Fruit fly (Drosophila melanogaster): Measurements from ENCODE around the gene spz.

Gene spz

DNA sequence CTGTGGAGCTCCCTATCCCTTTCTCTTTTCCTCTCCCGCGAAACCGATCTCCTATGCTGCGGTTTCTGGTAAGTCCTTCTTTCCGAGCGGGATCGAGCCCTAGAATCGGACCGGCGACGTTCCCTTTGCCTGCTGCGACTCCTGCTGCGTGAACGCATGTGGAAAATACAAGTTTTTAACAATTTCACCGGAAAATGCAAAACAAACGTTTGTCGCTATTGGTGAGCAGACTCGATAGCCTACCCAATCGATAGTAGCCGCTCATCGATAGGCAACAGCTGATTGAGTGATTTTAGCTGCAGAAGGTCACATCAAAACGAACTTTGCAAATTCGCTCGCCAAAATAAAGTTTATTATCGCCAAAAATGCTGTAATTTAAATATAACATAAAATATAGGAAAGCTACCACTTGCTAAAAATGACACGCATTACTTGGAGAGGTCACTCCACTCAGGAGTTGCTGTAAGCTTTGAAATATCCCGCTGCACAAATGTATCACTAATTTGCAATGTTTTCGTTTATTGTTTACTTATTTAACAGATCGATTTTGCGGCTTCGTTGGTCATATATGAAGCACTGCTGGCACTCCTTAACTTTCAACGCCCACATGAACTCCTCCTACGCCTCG lies 46.7 kb upstream of the spz start, which contains the start of the genes CG6066 and CG5880 (continued):
- peak; percentile 90 for TF ChIP-seq Dll (GFP tag; IDR thresholded peaks at IDR 0.05; ENCODE audit: partially characterized antibody)
- TF ChIP-seq yki (optimal IDR thresholded peaks at IDR 0.05) = no peak
- TF ChIP-seq Dref (GFP tag; IDR thresholded peaks at IDR 0.05) = peak; percentile 85
- TF ChIP-seq BEAF-32 (GFP tag; optimal IDR thresholded peaks at IDR 0.05) = peak; percentile 83
- TF ChIP-seq Usf (GFP tag; optimal IDR thresholded peaks at IDR 0.05) = no peak
- TF ChIP-seq otp (GFP tag; IDR thresholded peaks at IDR 0.05) = no peak
- TF ChIP-seq Atf-2 (GFP tag; optimal IDR thresholded peaks at IDR 0.05) = no peak
- no peak for TF ChIP-seq esg (GFP tag; conservative IDR thresholded peaks at IDR 0.05)
- TF ChIP-seq CG4820 (GFP tag; optimal IDR thresholded peaks at IDR 0.05) = no peak
- TF ChIP-seq bbx (GFP tag; IDR thresholded peaks at IDR 0.05; ENCODE audit: partially characterized antibody) = peak; percentile 90
- TF ChIP-seq CG16813 (GFP tag; IDR thresholded peaks at IDR 0.05; ENCODE audit: partially characterized antibody) = peak; percentile 82
- peak; percentile 85 for TF ChIP-seq Bgb (GFP tag; IDR thresholded peaks at IDR 0.05; ENCODE audit: partially characterized antibody)
- TF ChIP-seq mam (GFP tag; optimal IDR thresholded peaks at IDR 0.05) = no peak
- TF ChIP-seq CG15269 (tag; optimal IDR thresholded peaks at IDR 0.05) = no peak
- TF ChIP-seq fu2 (GFP tag; optimal IDR thresholded peaks at IDR 0.05) = no peak
- TF ChIP-seq MBD-R2 (GFP tag; IDR thresholded peaks at IDR 0.05) = peak; percentile 97
- peak; percentile 89 for TF ChIP-seq CG34224 (GFP tag; IDR thresholded peaks at IDR 0.05; ENCODE audit: partially characterized antibody)
- TF ChIP-seq Drgx (GFP tag; IDR thresholded peaks at IDR 0.05) = no peak
- TF ChIP-seq CG7786 (GFP tag; optimal IDR thresholded peaks at IDR 0.05) = no peak
- peak; percentile 68 for TF ChIP-seq vnd (GFP tag; IDR thresholded peaks at IDR 0.05; ENCODE audit: partially characterized antibody)
- no peak for TF ChIP-seq CG7928 (GFP tag; optimal IDR thresholded peaks at IDR 0.05)
- no peak for TF ChIP-seq CG12744 (GFP tag; optimal IDR thresholded peaks at IDR 0.05)
- TF ChIP-seq Ets65A (GFP tag) = peak; percentile 87
- TF ChIP-seq Sin3A (optimal IDR thresholded peaks at IDR 0.05) = peak; percentile 76
- TF ChIP-seq row (GFP tag; IDR thresholded peaks at IDR 0.05) = 0 out of 3 replicates have a peak, but pooled peaks have one; percentile 7
- no peak for TF ChIP-seq CG1024 (GFP tag; IDR thresholded peaks at IDR 0.05)
- TF ChIP-seq Jarid2 (GFP tag; optimal IDR thresholded peaks at IDR 0.05) = no peak
- no peak for TF ChIP-seq CG13424 (tag; optimal IDR thresholded peaks at IDR 0.05)
- TF ChIP-seq CG34422 (GFP tag; IDR thresholded peaks at IDR 0.05) = peak; percentile 84; the same call in 1 of the 3 replicates
- peak; percentile 14 for TF ChIP-seq CG14710 (tag; optimal IDR thresholded peaks at IDR 0.05)
- peak; percentile 91 for TF ChIP-seq CG13287 (GFP tag; IDR thresholded peaks at IDR 0.05; ENCODE audit: partially characterized antibody)
- no peak for TF ChIP-seq CG18619 (GFP tag; optimal IDR thresholded peaks at IDR 0.05)
- TF ChIP-seq E2f2 (GFP tag; IDR thresholded peaks at IDR 0.05) = peak; percentile 48
- no peak for TF ChIP-seq ac (GFP tag; optimal IDR thresholded peaks at IDR 0.05)
- peak; percentile 79 for TF ChIP-seq Doc3 (GFP tag; IDR thresholded peaks at IDR 0.05; ENCODE audit: partially characterized antibody)
- peak; percentile 71 for TF ChIP-seq nerfin-2 (GFP tag; IDR thresholded peaks at IDR 0.05; ENCODE audit: partially characterized antibody)
- peak; percentile 6 for TF ChIP-seq Nf-YB (GFP tag; optimal IDR thresholded peaks at IDR 0.05)
- no peak for TF ChIP-seq stc (GFP tag; IDR thresholded peaks at IDR 0.05)
- TF ChIP-seq mld (GFP tag; IDR thresholded peaks at IDR 0.05; ENCODE audit: partially characterized antibody) = peak; percentile 61; the same call in 1 of the 3 replicates
- peak; percentile 74; the same call in 1 of the 3 replicates for TF ChIP-seq hb (GFP tag; IDR thresholded peaks at IDR 0.05; ENCODE audit: partially characterized antibody)
- peak; percentile 73; the same call in 2 of the 3 replicates for TF ChIP-seq zen2 (GFP tag; IDR thresholded peaks at IDR 0.05; ENCODE audit: partially characterized antibody)
- TF ChIP-seq zfh1 (GFP tag; IDR thresholded peaks at IDR 0.05) = no peak
- TF ChIP-seq hbn (GFP tag; IDR thresholded peaks at IDR 0.05; ENCODE audit: partially characterized antibody) = peak; percentile 73
- peak; percentile 37 for TF ChIP-seq trem (tag; optimal IDR thresholded peaks at IDR 0.05)
- TF ChIP-seq pb (GFP tag; optimal IDR thresholded peaks at IDR 0.05) = no peak
- no peak for TF ChIP-seq kah (GFP tag; optimal IDR thresholded peaks at IDR 0.05)
- peak; percentile 63 for TF ChIP-seq MESR4 (GFP tag; optimal IDR thresholded peaks at IDR 0.05)
- TF ChIP-seq Ada2b (GFP tag; IDR thresholded peaks at IDR 0.05) = no peak
- peak; percentile 84 for TF ChIP-seq Sry-δ (GFP tag; optimal IDR thresholded peaks at IDR 0.05)

All from whole organism, embryonic.